Fruit fly (Drosophila melanogaster) whole organism, adult: ENCODE results near the gene CG11983.

Experiments used
- CG11617 ChIP-seq: fragments of 200-800 bp; sonication (Bioruptor generic); optimal IDR thresholded peaks from 2 replicates; lab custom pipeline; 2017; ENCODE audit warnings: mild to moderate bottlenecking, missing biosample characterization, missing genetic modification reagents, missing genetic modification characterization
- CG12768 ChIP-seq: fragments of 200-800 bp; sonication (Bioruptor generic); optimal IDR thresholded peaks from 2 replicates; lab custom pipeline; 2017; ENCODE audit warnings: missing biosample characterization, missing genetic modification characterization, mild to moderate bottlenecking, moderate library complexity, missing genetic modification reagents
- CG14711 ChIP-seq: fragments of 200-800 bp; sonication (Bioruptor generic); optimal IDR thresholded peaks from 2 replicates; lab custom pipeline; 2018; ENCODE audit warnings: missing biosample characterization, mild to moderate bottlenecking, missing genetic modification characterization, moderate library complexity
- CG1620 ChIP-seq: fragments of 200-800 bp; sonication (Bioruptor generic); optimal IDR thresholded peaks from 2 replicates; lab custom pipeline; 2016; ENCODE audit warnings: missing biosample characterization, missing genetic modification characterization
- CG33017 ChIP-seq: fragments of 200-800 bp; sonication (Bioruptor generic); optimal IDR thresholded peaks from 2 replicates; lab custom pipeline; 2018; ENCODE audit warnings: missing biosample characterization, mild to moderate bottlenecking, missing genetic modification characterization, moderate library complexity
- CG7101 ChIP-seq: fragments of 200-800 bp; sonication (Bioruptor generic); optimal IDR thresholded peaks from 2 replicates; lab custom pipeline; 2018; ENCODE audit warnings: missing biosample characterization, mild to moderate bottlenecking, missing genetic modification characterization, moderate library complexity
- Clk ChIP-seq: fragments of 200-800 bp; sonication (Bioruptor generic); optimal IDR thresholded peaks from 2 replicates; lab custom pipeline; 2017; ENCODE audit warnings: missing biosample characterization, missing genetic modification characterization
- Crg-1 ChIP-seq: fragments of 200-800 bp; sonication (Bioruptor generic); optimal IDR thresholded peaks from 2 replicates; lab custom pipeline; 2016; ENCODE audit warnings: missing biosample characterization, missing genetic modification characterization
- cnc ChIP-seq, 2 experiments: fragments of >200 bp; optimal IDR thresholded peaks; 2 replicates each; lab custom pipeline; 2017
- kay ChIP-seq: fragments of 200-800 bp; sonication (Bioruptor generic); peaks from one replicate; lab custom pipeline; 2016; ENCODE audit warnings: missing biosample characterization, missing genetic modification characterization, borderline replicate concordance
- pad ChIP-seq: fragments of 200-800 bp; sonication (Bioruptor generic); optimal IDR thresholded peaks from 3 replicates; lab custom pipeline; 2017; ENCODE audit warnings: missing biosample characterization, missing genetic modification characterization, mild to moderate bottlenecking, moderate library complexity, missing genetic modification reagents
- tj ChIP-seq: fragments of 200-800 bp; sonication (Bioruptor generic); optimal IDR thresholded peaks from 3 replicates; lab custom pipeline; 2017; ENCODE audit warnings: missing biosample characterization, mild to moderate bottlenecking, missing genetic modification characterization, moderate library complexity
- toe ChIP-seq: fragments of 200-800 bp; sonication (Bioruptor generic); optimal IDR thresholded peaks from 2 replicates; lab custom pipeline; 2016; ENCODE audit warnings: missing biosample characterization, missing genetic modification characterization

DNA sequence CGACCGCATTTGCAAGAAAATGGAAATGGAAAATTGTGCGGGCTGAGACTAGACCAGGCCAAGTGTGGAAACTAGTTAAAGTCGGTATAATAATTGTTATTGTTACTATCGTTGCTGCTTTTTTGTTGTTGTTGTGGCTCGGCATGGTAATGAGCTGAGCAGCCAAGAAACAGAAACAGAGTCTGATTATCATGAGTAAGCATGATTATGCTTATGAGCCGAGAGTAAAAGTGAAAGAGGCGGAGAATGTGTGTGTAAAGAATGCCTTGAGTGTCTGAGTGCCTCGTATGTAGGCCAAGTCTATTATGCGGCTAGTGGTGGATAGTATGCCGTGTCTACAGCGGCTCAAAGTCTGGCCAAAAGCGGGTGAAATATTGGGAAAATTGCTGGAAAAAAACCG is 37.4 kb upstream of the CG11983 start:
- TF ChIP-seq kay: no peak
- no peak for TF ChIP-seq CG33017 (tag; lab: Kevin White, UChicago)
- TF ChIP-seq cnc (optimal IDR thresholded peaks at IDR 0.05; lab: Kevin White, UChicago): no peak
- TF ChIP-seq Clk: no peak
- TF ChIP-seq CG12768: no peak
- TF ChIP-seq pad: no peak
- no peak for TF ChIP-seq Crg-1 (GFP tag; lab: Kevin White, UChicago)
- TF ChIP-seq tj (GFP tag; lab: Kevin White, UChicago): no peak
- no peak for TF ChIP-seq CG14711 (tag; lab: Kevin White, UChicago)
- TF ChIP-seq CG1620 (GFP tag; lab: Kevin White, UChicago): no peak
- TF ChIP-seq CG7101: no peak
- no peak for TF ChIP-seq CG11617 (GFP tag; lab: Kevin White, UChicago)
- TF ChIP-seq toe (GFP tag; lab: Kevin White, UChicago): no peak
